Fruit fly (Drosophila melanogaster): ENCODE measurements around the gene Ddx56.
A peak's percentile ranks its signal among the peaks of the same experiment; 100 is the strongest.

The Ddx56 gene

dm6 chrX:21366311-21366990 is 21.3 kb downstream of the Ddx56 start (continued):
- TF ChIP-seq gem (tag; optimal IDR thresholded peaks at IDR 0.05) (peak; percentile 96), croc (GFP tag; conservative IDR thresholded peaks at IDR 0.05) (peak; percentile 83), CG6791 (GFP tag; IDR thresholded peaks at IDR 0.05; ENCODE audit: partially characterized antibody) (no peak), CG15011 (GFP tag; optimal IDR thresholded peaks at IDR 0.05) (peak; percentile 88), CG2202 (tag; optimal IDR thresholded peaks at IDR 0.05) (peak; percentile 78), CG8281 (tag; optimal IDR thresholded peaks at IDR 0.05) (peak; percentile 77), NC2β (GFP tag; optimal IDR thresholded peaks at IDR 0.05) (peak; percentile 17), ato (GFP tag; IDR thresholded peaks at IDR 0.05; ENCODE audit: partially characterized antibody) (no peak), CG9876 (GFP tag; optimal IDR thresholded peaks at IDR 0.05) (no peak), CG10462 (GFP tag; optimal IDR thresholded peaks at IDR 0.05) (peak; percentile 78), dimm (GFP tag; IDR thresholded peaks at IDR 0.05) (peak; percentile 72), lmd (GFP tag; IDR thresholded peaks at IDR 0.05) (peak; percentile 93), CG31388 (GFP tag; optimal IDR thresholded peaks at IDR 0.05) (peak; percentile 72), schlank (tag; optimal IDR thresholded peaks at IDR 0.05) (peak; percentile 80), knrl (GFP tag; IDR thresholded peaks at IDR 0.05; ENCODE audit: partially characterized antibody) (no peak), ewg (GFP tag; optimal IDR thresholded peaks at IDR 0.05) (peak; percentile 84), CG1647 (GFP tag; optimal IDR thresholded peaks at IDR 0.05) (peak; percentile 61), CG10979 (tag; optimal IDR thresholded peaks at IDR 0.05) (peak; percentile 92), CG4820 (GFP tag; optimal IDR thresholded peaks at IDR 0.05) (peak; percentile 83), dmrt11E (tag; optimal IDR thresholded peaks at IDR 0.05) (peak; percentile 81), Nf-YA (GFP tag; IDR thresholded peaks at IDR 0.05) (peak; percentile 56), nerfin-1 (tag; optimal IDR thresholded peaks at IDR 0.05) (peak; percentile 91), grn (GFP tag; optimal IDR thresholded peaks at IDR 0.05) (peak; percentile 2), CG12219 (GFP tag; optimal IDR thresholded peaks at IDR 0.05) (peak; percentile 83), Hsf (GFP tag; optimal IDR thresholded peaks at IDR 0.05) (peak; percentile 50), CG5180 (GFP tag; optimal IDR thresholded peaks at IDR 0.05) (peak; percentile 83), CG18619 (GFP tag; optimal IDR thresholded peaks at IDR 0.05) (peak; percentile 91), CG32767 (GFP tag; IDR thresholded peaks at IDR 0.05) (peak; percentile 86), D19B (GFP tag; optimal IDR thresholded peaks at IDR 0.05) (peak; percentile 84), dmrt99B (tag; optimal IDR thresholded peaks at IDR 0.05) (peak; percentile 96), Trl (optimal IDR thresholded peaks at IDR 0.05) (peak; percentile 9 to 27), Trl (GFP tag; optimal IDR thresholded peaks at IDR 0.05) (peak; percentile 24), Oli (tag; optimal IDR thresholded peaks at IDR 0.05) (peak; percentile 94), bab2 (GFP tag; optimal IDR thresholded peaks at IDR 0.05) (peak; percentile 9), mirr (GFP tag; optimal IDR thresholded peaks at IDR 0.05) (peak; percentile 47), wdn (GFP tag; IDR thresholded peaks at IDR 0.05) (peak; percentile 74), en (GFP tag; optimal IDR thresholded peaks at IDR 0.05) (no peak), Oaz (GFP tag; IDR thresholded peaks at IDR 0.05) (peak; percentile 82), CG33557 (GFP tag; optimal IDR thresholded peaks at IDR 0.05) (peak; percentile 85), CG8388 (GFP tag; optimal IDR thresholded peaks at IDR 0.05) (peak; percentile 92), CrebB (tag; optimal IDR thresholded peaks at IDR 0.05) (peak; percentile 86), CG15073 (GFP tag; optimal IDR thresholded peaks at IDR 0.05) (peak; percentile 42), luna (GFP tag; optimal IDR thresholded peaks at IDR 0.05) (no peak), Lim3 (GFP tag; IDR thresholded peaks at IDR 0.05) (0 out of 2 replicates have a peak, but pooled peaks have one; percentile 30), p53 (GFP tag; optimal IDR thresholded peaks at IDR 0.05) (no peak), CG3065 (GFP tag; optimal IDR thresholded peaks at IDR 0.05) (peak; percentile 69), Dbx (GFP tag; IDR thresholded peaks at IDR 0.05) (peak; percentile 89), trh (GFP tag; optimal IDR thresholded peaks at IDR 0.05) (peak; percentile 74), sr (GFP tag; IDR thresholded peaks at IDR 0.05) (no peak), fru (optimal IDR thresholded peaks at IDR 0.05) (no peak)
